Worm (Caenorhabditis elegans) whole organism, early embryonic: ENCODE measurements around the gene dop-2.

ENCODE experiments used
- B0310.2 ChIP-seq: sonication (generic microtip); optimal IDR thresholded peaks from 2 replicates; lab custom pipeline; 2016; ENCODE audit warnings: mild to moderate bottlenecking, missing genetic modification characterization, missing compliant biosample characterization
- F13C5.2 ChIP-seq: sonication (generic microtip); optimal IDR thresholded peaks from 2 replicates; lab custom pipeline; 2017; ENCODE audit warnings: mild to moderate bottlenecking, missing genetic modification characterization, inconsistent platforms, missing compliant biosample characterization
- aly-1 ChIP-seq: sonication (generic microtip); optimal IDR thresholded peaks from 2 replicates; lab custom pipeline; 2016; ENCODE audit warnings: missing genetic modification characterization, missing compliant biosample characterization
- ama-1 ChIP-seq: fragments of 150-350 bp; optimal IDR thresholded peaks from 2 replicates; lab custom pipeline; 2014
- ceh-13 ChIP-seq: fragments of 200-800 bp; sonication (Bioruptor generic); optimal IDR thresholded peaks from 2 replicates; lab custom pipeline; 2018; ENCODE audit warnings: mild to moderate bottlenecking, missing genetic modification characterization, missing compliant biosample characterization
- ceh-36 ChIP-seq: sonication (generic microtip); optimal IDR thresholded peaks from 2 replicates; lab custom pipeline; 2016; ENCODE audit warnings: missing genetic modification characterization, inconsistent platforms, missing compliant biosample characterization
- ets-7 ChIP-seq: sonication (generic microtip); optimal IDR thresholded peaks from 2 replicates; lab custom pipeline; 2016; ENCODE audit warnings: missing genotype, missing genetic modification characterization, missing compliant biosample characterization
- flt-1 ChIP-seq: fragments of 200-800 bp; sonication (Bioruptor generic); IDR thresholded peaks from 2 replicates; pipeline ENCODE4 v1.3.6; 2022; ENCODE audit warnings: missing genetic modification characterization, missing compliant biosample characterization
- hmbx-1 ChIP-seq: sonication (generic microtip); optimal IDR thresholded peaks from 2 replicates; lab custom pipeline; 2016; ENCODE audit warnings: mild to moderate bottlenecking, missing genetic modification characterization, missing compliant biosample characterization
- hmg-4 ChIP-seq: fragments of 200-800 bp; sonication (Bioruptor generic); optimal IDR thresholded peaks from 2 replicates; lab custom pipeline; 2018; ENCODE audit warnings: mild to moderate bottlenecking, missing genetic modification characterization, missing compliant biosample characterization
- hnd-1 ChIP-seq: sonication (generic microtip); optimal IDR thresholded peaks from 2 replicates; lab custom pipeline; 2016; ENCODE audit warnings: missing genetic modification characterization, missing compliant biosample characterization
- pes-1 ChIP-seq: fragments of 200-800 bp; sonication (Bioruptor generic); IDR thresholded peaks from 2 replicates; pipeline ENCODE4 v1.3.6; 2022; ENCODE audit warnings: missing genetic modification reagents, missing genetic modification characterization, missing compliant biosample characterization
- scrt-1 ChIP-seq: fragments of 200-800 bp; sonication (Bioruptor generic); IDR thresholded peaks from 2 replicates; pipeline ENCODE4 v1.3.6; 2022; ENCODE audit warnings: missing genetic modification characterization, missing compliant biosample characterization
- sea-1 ChIP-seq: fragments of 200-800 bp; sonication (Bioruptor generic); conservative IDR thresholded peaks from 2 replicates; pipeline ENCODE4 v1.3.6; 2022; ENCODE audit warnings: missing genetic modification characterization, missing compliant biosample characterization
- tbx-11 ChIP-seq: fragments of 200-800 bp; sonication (Bioruptor generic); IDR thresholded peaks from 2 replicates; pipeline ENCODE4 v1.3.6; 2022; ENCODE audit warnings: missing genetic modification characterization, missing compliant biosample characterization
- tbx-37 ChIP-seq: fragments of 200-800 bp; sonication (Bioruptor generic); conservative IDR thresholded peaks from 2 replicates; pipeline ENCODE4 v1.3.6; 2022; ENCODE audit warnings: missing genetic modification reagents, missing genetic modification characterization, missing compliant biosample characterization
- tra-4 ChIP-seq: sonication (generic microtip); optimal IDR thresholded peaks from 2 replicates; lab custom pipeline; 2017; ENCODE audit warnings: missing genetic modification characterization, missing compliant biosample characterization

Gene dop-2

ce11 chrV:9603488-9603887 lies 4.9 kb upstream of the dop-2 start:
- TF ChIP-seq pes-1 (GFP tag; lab: Robert Waterston, UW): 0 out of 2 replicates have a peak, but pooled peaks have one; percentile 47

DNA sequence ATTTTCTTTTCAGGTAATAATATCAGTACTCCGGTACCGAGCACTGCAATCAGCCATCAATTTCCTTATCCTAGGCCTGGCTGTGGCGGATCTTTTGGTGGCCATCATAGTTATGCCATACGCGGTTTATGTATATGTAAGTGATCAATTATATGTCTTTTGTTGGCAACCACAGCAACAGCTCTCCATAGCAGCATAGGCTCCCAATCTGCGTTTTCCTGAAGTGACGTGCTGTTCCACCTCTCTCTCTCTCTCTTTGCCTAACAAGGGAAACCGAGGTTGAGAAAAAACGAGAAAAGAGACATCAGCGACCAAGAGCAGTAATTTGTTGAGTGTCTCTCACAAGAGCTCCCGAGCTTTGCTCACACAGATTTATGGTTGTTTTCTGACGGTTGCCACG lies 861 bp downstream of the dop-2 start:
- no peak for TF ChIP-seq B0310.2
- no peak for TF ChIP-seq flt-1
- TF ChIP-seq scrt-1 (GFP tag; lab: Robert Waterston, UW): no peak

ce11 chrV:9615725-9616124 lies 7.4 kb downstream of the dop-2 start, which contains the start of gene pqn-63:
TSS of gene pqn-63 (plus strand) at chrV:9616031.
- TF ChIP-seq B0310.2: no peak
- TF ChIP-seq tra-4 (tag; lab: Kevin White, UChicago): no peak
- TF ChIP-seq hmg-4 (GFP tag; lab: Kevin White, UChicago): no peak
- TF ChIP-seq tbx-11 (GFP tag; lab: Robert Waterston, UW): no peak
- no peak for TF ChIP-seq aly-1 (tag; lab: Kevin White, UChicago)
- no peak for TF ChIP-seq ets-7 (tag; lab: Kevin White, UChicago)
- TF ChIP-seq pes-1 (GFP tag; lab: Robert Waterston, UW): no peak
- TF ChIP-seq scrt-1 (GFP tag; lab: Robert Waterston, UW): no peak
- TF ChIP-seq sea-1 (GFP tag; lab: Robert Waterston, UW): no peak
- TF ChIP-seq F13C5.2: no peak
- TF ChIP-seq flt-1: no peak
- no peak for TF ChIP-seq ceh-36 (tag; lab: Kevin White, UChicago)
- TF ChIP-seq hmbx-1 (tag; lab: Kevin White, UChicago): no peak
- TF ChIP-seq hnd-1 (tag; lab: Kevin White, UChicago): no peak
- no peak for TF ChIP-seq tbx-37 (GFP tag; lab: Robert Waterston, UW)

- TF ChIP-seq F13C5.2: no peak
- no peak for TF ChIP-seq ceh-36 (tag; lab: Kevin White, UChicago)
- TF ChIP-seq sea-1 (GFP tag; lab: Robert Waterston, UW): no peak
- TF ChIP-seq scrt-1 (GFP tag; lab: Robert Waterston, UW): no peak
- TF ChIP-seq ets-7 (tag; lab: Kevin White, UChicago): no peak
- no peak for TF ChIP-seq ceh-13 (GFP tag; lab: Kevin White, UChicago)
- TF ChIP-seq pes-1 (GFP tag; lab: Robert Waterston, UW): no peak
- no peak for TF ChIP-seq tbx-11 (GFP tag; lab: Robert Waterston, UW)
- no peak for TF ChIP-seq tbx-37 (GFP tag; lab: Robert Waterston, UW)
- no peak for TF ChIP-seq tra-4 (tag; lab: Kevin White, UChicago)
- TF ChIP-seq B0310.2: no peak
- TF ChIP-seq aly-1 (tag; lab: Kevin White, UChicago): no peak
Observed at ce11 chrV:9616130-9616529, 7.8 kb downstream of the dop-2 start.

ce11 chrV:9616687-9617086 lies 8.3 kb downstream of the dop-2 start:
- TF ChIP-seq B0310.2 (no peak), hmg-4 (GFP tag; lab: Kevin White, UChicago) (peak; percentile 17), hmbx-1 (tag; lab: Kevin White, UChicago) (no peak), ets-7 (tag; lab: Kevin White, UChicago) (no peak), tra-4 (tag; lab: Kevin White, UChicago) (no peak)

DNA sequence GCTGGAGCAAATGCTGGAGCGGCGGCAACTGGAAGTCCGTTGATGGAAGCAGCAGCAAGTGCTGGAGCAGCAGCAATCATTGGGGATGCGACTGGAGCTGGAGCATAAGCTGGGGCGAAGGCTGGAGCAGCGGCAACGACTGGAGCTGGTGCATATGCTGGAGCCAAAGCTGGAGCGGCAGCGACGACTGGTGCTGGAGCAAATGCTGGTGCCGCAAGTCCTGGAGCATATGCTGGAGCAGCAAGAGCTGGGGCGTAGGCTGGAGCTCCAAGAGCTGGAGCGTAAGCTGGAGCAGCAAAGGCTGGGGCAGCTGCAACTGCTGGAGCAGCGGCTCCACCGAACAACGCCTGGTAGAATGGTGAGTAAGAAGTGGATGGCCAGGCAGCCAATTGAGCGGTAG lies 10.1 kb downstream of the dop-2 start:
- TF ChIP-seq F13C5.2 (no peak), sea-1 (GFP tag; lab: Robert Waterston, UW) (no peak), ets-7 (tag; lab: Kevin White, UChicago) (no peak), ceh-36 (tag; lab: Kevin White, UChicago) (no peak)

DNA sequence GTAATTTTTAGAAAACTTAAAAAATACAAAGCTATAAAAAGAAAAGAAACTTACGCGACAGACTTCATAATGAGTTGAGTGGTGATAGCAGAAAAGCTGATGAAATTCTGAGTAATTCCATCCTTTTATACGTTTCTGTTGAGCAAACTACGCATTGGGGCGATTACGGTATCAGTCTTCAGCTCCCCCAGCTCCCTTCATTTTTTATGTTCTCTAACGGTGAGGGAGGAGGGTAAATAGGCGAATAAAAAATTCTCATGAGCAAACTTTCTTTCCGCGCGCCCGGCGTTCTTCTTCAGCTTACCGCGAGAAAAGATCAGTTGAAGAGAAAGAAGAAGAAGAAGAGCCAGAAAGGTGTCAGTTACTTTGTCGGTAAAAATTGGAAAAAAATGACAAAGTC lies 10.6 kb downstream of the dop-2 start, which contains the start of gene idpc-7:
TSS of gene idpc-7 (minus strand) at position 101 of the 400 bp plus-strand sequence.
- TF ChIP-seq ets-7 (tag; lab: Kevin White, UChicago): no peak
- TF ChIP-seq tra-4 (tag; lab: Kevin White, UChicago): no peak
- no peak for TF ChIP-seq tbx-11 (GFP tag; lab: Robert Waterston, UW)
- no peak for TF ChIP-seq hmbx-1 (tag; lab: Kevin White, UChicago)
- TF ChIP-seq sea-1 (GFP tag; lab: Robert Waterston, UW): no peak
- TF ChIP-seq B0310.2: no peak
- TF ChIP-seq hnd-1 (tag; lab: Kevin White, UChicago): no peak
- no peak for TF ChIP-seq ama-1 (lab: Kevin White, UChicago)
- TF ChIP-seq ceh-13 (GFP tag; lab: Kevin White, UChicago): no peak
- no peak for TF ChIP-seq aly-1 (tag; lab: Kevin White, UChicago)
- no peak for TF ChIP-seq F13C5.2
- no peak for TF ChIP-seq hmg-4 (GFP tag; lab: Kevin White, UChicago)

- TF ChIP-seq B0310.2 (no peak), pes-1 (GFP tag; lab: Robert Waterston, UW) (no peak), scrt-1 (GFP tag; lab: Robert Waterston, UW) (no peak), aly-1 (tag; lab: Kevin White, UChicago) (no peak), tbx-37 (GFP tag; lab: Robert Waterston, UW) (no peak), hmg-4 (GFP tag; lab: Kevin White, UChicago) (no peak), tra-4 (tag; lab: Kevin White, UChicago) (no peak), ceh-13 (GFP tag; lab: Kevin White, UChicago) (no peak), hmbx-1 (tag; lab: Kevin White, UChicago) (no peak), tbx-11 (GFP tag; lab: Robert Waterston, UW) (no peak), ama-1 (lab: Kevin White, UChicago) (no peak), ets-7 (tag; lab: Kevin White, UChicago) (no peak), flt-1 (no peak), sea-1 (GFP tag; lab: Robert Waterston, UW) (no peak), ceh-36 (tag; lab: Kevin White, UChicago) (no peak)
Observed at ce11 chrV:9619850-9620249, 11.5 kb downstream of the dop-2 start, which contains the start of gene idpc-6. TSS of gene idpc-6 (plus strand) at chrV:9620150.
